Worm (Caenorhabditis elegans) whole organism, young adult: ENCODE data around the gene C52D10.3.

Experiments
- T07F8.4 ChIP-seq: sonication (generic microtip); optimal IDR thresholded peaks from 2 replicates; lab custom pipeline; 2016; ENCODE audit warnings: mild to moderate bottlenecking, missing genetic modification characterization, moderate library complexity, missing compliant biosample characterization
- cebp-1 ChIP-seq, 2 experiments: fragments of 200-800 bp in 1 of 2; sonication (Bioruptor generic) in 1 of 2; sonication (generic microtip) in 1 of 2; IDR thresholded peaks in 1 of 2; optimal IDR thresholded peaks in 1 of 2; 2 replicates each; pipeline versions ENCODE4 v1.3.6 to Lab custom; 2017 to 2022; ENCODE audit warnings: missing compliant biosample characterization in 2 of 2, missing genetic modification characterization in 2 of 2, mild to moderate bottlenecking in 1 of 2, missing genetic modification reagents in 1 of 2, moderate library complexity in 1 of 2
- dpl-1 ChIP-seq: fragments of 150-350 bp; optimal IDR thresholded peaks from 2 replicates; lab custom pipeline; 2014; ENCODE audit warnings: missing biosample characterization, missing genetic modification reagents, missing genetic modification characterization
- fkh-3 ChIP-seq: sonication (generic microtip); optimal IDR thresholded peaks from 2 replicates; lab custom pipeline; 2016; ENCODE audit warnings: mild to moderate bottlenecking, missing genetic modification characterization, missing compliant biosample characterization
- him-1 ChIP-seq: sonication (generic microtip); optimal IDR thresholded peaks from 2 replicates; lab custom pipeline; 2016; ENCODE audit warnings: missing genotype, missing genetic modification reagents, missing genetic modification characterization, missing compliant biosample characterization
- hlh-26 ChIP-seq: fragments of 200-800 bp; sonication (Bioruptor generic); conservative IDR thresholded peaks from 2 replicates; pipeline ENCODE4 v1.3.6; 2022; ENCODE audit warnings: missing genetic modification reagents, missing genetic modification characterization, missing compliant biosample characterization
- hsf-1 ChIP-seq: fragments of 200-800 bp; sonication (Bioruptor generic); IDR thresholded peaks from 2 replicates; pipeline ENCODE4 v1.3.6; 2022; ENCODE audit warnings: missing genetic modification reagents, missing genetic modification characterization, missing compliant biosample characterization
- mel-28 ChIP-seq: sonication (generic microtip); optimal IDR thresholded peaks from 2 replicates; lab custom pipeline; 2016; ENCODE audit warnings: borderline replicate concordance, mild to moderate bottlenecking, missing genetic modification characterization, missing compliant biosample characterization
- nfya-1 ChIP-seq: sonication (generic microtip); optimal IDR thresholded peaks from 2 replicates; lab custom pipeline; 2017; ENCODE audit warnings: antibody characterized with exemption, missing compliant biosample characterization, missing genetic modification characterization, borderline replicate concordance; ENCODE audit not compliant: insufficient read depth
- pha-4 ChIP-seq: fragments of 150-350 bp; sonication (generic microtip); optimal IDR thresholded peaks from 2 replicates; lab custom pipeline; 2014; ENCODE audit warnings: missing biosample characterization, missing genetic modification reagents, missing genetic modification characterization
- repo-1 ChIP-seq: sonication (generic microtip); optimal IDR thresholded peaks from 2 replicates; lab custom pipeline; 2017; ENCODE audit warnings: mild to moderate bottlenecking, missing genetic modification characterization, missing compliant biosample characterization
- snpc-1.1 ChIP-seq: sonication (generic microtip); optimal IDR thresholded peaks from 2 replicates; lab custom pipeline; 2017; ENCODE audit warnings: missing genetic modification characterization, mild to moderate bottlenecking, missing compliant biosample characterization, antibody characterized with exemption, moderate library complexity, missing genotype, missing genetic modification reagents; ENCODE audit not compliant: insufficient read depth
- ztf-22 ChIP-seq: fragments of 200-800 bp; sonication (Bioruptor generic); optimal IDR thresholded peaks from 2 replicates; lab custom pipeline; 2018; ENCODE audit warnings: mild to moderate bottlenecking, missing genetic modification characterization, moderate library complexity, missing compliant biosample characterization
- ztf-28 ChIP-seq: fragments of 200-800 bp; sonication (Bioruptor generic); IDR thresholded peaks from 2 replicates; pipeline ENCODE4 v1.3.6; 2022; ENCODE audit warnings: missing genetic modification reagents, missing genetic modification characterization, missing compliant biosample characterization

- TF ChIP-seq him-1 (tag; lab: Kevin White, UChicago) (no peak), pha-4 (tag; lab: Kevin White, UChicago) (no peak), hsf-1 (GFP tag; lab: Robert Waterston, UW) (no peak), ztf-22 (GFP tag; lab: Kevin White, UChicago) (no peak), T07F8.4 (tag; lab: Kevin White, UChicago) (no peak), fkh-3 (no peak), snpc-1.1 (tag; lab: Kevin White, UChicago) (no peak), hlh-26 (no peak), repo-1 (tag; lab: Kevin White, UChicago) (no peak), nfya-1 (tag; lab: Kevin White, UChicago) (no peak), ztf-28 (GFP tag; lab: Robert Waterston, UW) (no peak), mel-28 (tag; lab: Kevin White, UChicago) (no peak), cebp-1 (GFP tag; IDR thresholded peaks at IDR 0.05; lab: Robert Waterston, UW) (no peak), cebp-1 (tag; optimal IDR thresholded peaks at IDR 0.05; lab: Kevin White, UChicago) (no peak), dpl-1 (GFP tag; lab: Kevin White, UChicago) (no peak)
Observed at ce11 chrIV:17237029-17237428, 60.8 kb downstream of the C52D10.3 start.
